Fruit fly (Drosophila melanogaster) whole organism, embryonic: ENCODE results near the gene ppk23.
A peak's percentile ranks its signal among the peaks of the same experiment; 100 is the strongest.

ENCODE experiments used
- ATbp ChIP-seq: fragments of 200-800 bp; sonication (Bioruptor generic); optimal IDR thresholded peaks from 2 replicates; lab custom pipeline; 2017; ENCODE audit warnings: missing biosample characterization, mild to moderate bottlenecking, missing genetic modification characterization, missing genetic modification reagents
- CG10959 ChIP-seq: fragments of 200-800 bp; sonication (Bioruptor generic); IDR thresholded peaks from 2 replicates; pipeline ENCODE4 v1.3.6; 2022; ENCODE audit warnings: missing biosample characterization, missing genetic modification characterization
- CG10979 ChIP-seq: fragments of 200-800 bp; sonication (Bioruptor generic); optimal IDR thresholded peaks from 2 replicates; lab custom pipeline; 2018; ENCODE audit warnings: missing biosample characterization, mild to moderate bottlenecking, missing genetic modification characterization, moderate library complexity
- CG1603 ChIP-seq: fragments of 200-800 bp; sonication (Bioruptor generic); optimal IDR thresholded peaks from 2 replicates; lab custom pipeline; 2019; ENCODE audit warnings: missing biosample characterization, mild to moderate bottlenecking, missing genetic modification characterization, moderate library complexity
- CG16863 ChIP-seq: fragments of 200-800 bp; sonication (Bioruptor generic); optimal IDR thresholded peaks from 3 replicates; lab custom pipeline; 2016; ENCODE audit warnings: missing biosample characterization, missing genetic modification characterization
- CG17328 ChIP-seq: fragments of 200-800 bp; sonication (Bioruptor generic); IDR thresholded peaks from 2 replicates; pipeline ENCODE4 v1.3.6; 2022; ENCODE audit warnings: missing biosample characterization, missing genetic modification characterization
- CG17912 ChIP-seq: fragments of 200-800 bp; sonication (Bioruptor generic); optimal IDR thresholded peaks from 2 replicates; lab custom pipeline; 2018; ENCODE audit warnings: missing biosample characterization, mild to moderate bottlenecking, missing genetic modification characterization
- CG2678 ChIP-seq: fragments of 200-800 bp; sonication (Bioruptor generic); optimal IDR thresholded peaks from 3 replicates; lab custom pipeline; 2019; ENCODE audit warnings: missing biosample characterization, mild to moderate bottlenecking, missing genetic modification characterization, moderate library complexity
- CG32532 ChIP-seq: fragments of 200-800 bp; sonication (Bioruptor generic); IDR thresholded peaks from 2 replicates; pipeline ENCODE4 v1.3.6; 2022; ENCODE audit warnings: missing biosample characterization, missing genetic modification characterization
- CG32772 ChIP-seq: fragments of 200-800 bp; sonication (Bioruptor generic); IDR thresholded peaks from 2 replicates; pipeline ENCODE4 v1.3.6; 2022; ENCODE audit warnings: missing biosample characterization, missing genetic modification characterization
- CG34224 ChIP-seq: fragments of 200-800 bp; sonication (Bioruptor generic); IDR thresholded peaks from 3 replicates; pipeline ENCODE4 v1.3.6; 2022; ENCODE audit warnings: missing biosample characterization, missing genetic modification characterization; ENCODE audit not compliant: partially characterized antibody
- CG6254 ChIP-seq: fragments of 200-800 bp; sonication (Bioruptor generic); optimal IDR thresholded peaks from 3 replicates; lab custom pipeline; 2017; ENCODE audit warnings: mild to moderate bottlenecking, missing biosample characterization, missing genetic modification reagents, missing genetic modification characterization
- CG7357 ChIP-seq: fragments of 200-800 bp; sonication (Bioruptor generic); IDR thresholded peaks from 3 replicates; pipeline ENCODE4 v1.3.6; 2022; ENCODE audit warnings: missing biosample characterization, missing genetic modification characterization
- CG8290 ChIP-seq, 3 experiments: fragments of 200-800 bp; sonication (Bioruptor generic); optimal IDR thresholded peaks; 2 replicates each; lab custom pipeline; 2016 to 2019; ENCODE audit warnings: missing biosample characterization in 3 of 3, missing genetic modification characterization in 3 of 3, mild to moderate bottlenecking in 2 of 3, moderate library complexity in 1 of 3
- ERR ChIP-seq: fragments of 200-800 bp; sonication (Bioruptor generic); optimal IDR thresholded peaks from 2 replicates; lab custom pipeline; 2016; ENCODE audit warnings: missing biosample characterization, missing genetic modification characterization
- Hey ChIP-seq: fragments of 200-800 bp; sonication (Bioruptor generic); optimal IDR thresholded peaks from 3 replicates; lab custom pipeline; 2018; ENCODE audit warnings: missing biosample characterization, mild to moderate bottlenecking, missing genetic modification characterization
- Hr51 ChIP-seq, 2 experiments: fragments of 200-800 bp; sonication (Bioruptor generic); optimal IDR thresholded peaks; 2 replicates in 1 of 2; 3 replicates in 1 of 2; lab custom pipeline; 2016 to 2018; ENCODE audit warnings: missing biosample characterization in 2 of 2, missing genetic modification characterization in 2 of 2, mild to moderate bottlenecking in 1 of 2, moderate library complexity in 1 of 2
- Kr ChIP-seq: fragments of 200-800 bp; sonication (Bioruptor generic); optimal IDR thresholded peaks from 2 replicates; lab custom pipeline; 2017; ENCODE audit warnings: missing biosample characterization, mild to moderate bottlenecking, missing genetic modification characterization
- Lhr ChIP-seq: fragments of 200-800 bp; sonication (Bioruptor generic); optimal IDR thresholded peaks from 3 replicates; lab custom pipeline; 2017; ENCODE audit warnings: mild to moderate bottlenecking, missing biosample characterization, missing genetic modification reagents, missing genetic modification characterization
- Ptx1 ChIP-seq: fragments of 200-800 bp; sonication (Bioruptor generic); IDR thresholded peaks from 2 replicates; pipeline ENCODE4 v1.3.6; 2022; ENCODE audit warnings: missing biosample characterization, missing genetic modification characterization
- Rx ChIP-seq: fragments of 200-800 bp; sonication (Bioruptor generic); IDR thresholded peaks from 2 replicates; pipeline ENCODE4 v1.3.6; 2022; ENCODE audit warnings: missing biosample characterization, missing genetic modification characterization
- TFAM ChIP-seq: fragments of 200-800 bp; sonication (Bioruptor generic); optimal IDR thresholded peaks from 2 replicates; lab custom pipeline; 2017; ENCODE audit warnings: missing biosample characterization, missing genetic modification characterization, inconsistent platforms
- ase ChIP-seq: fragments of 200-800 bp; sonication (Bioruptor generic); IDR thresholded peaks from 3 replicates; pipeline ENCODE4 v1.3.6; 2022; ENCODE audit warnings: missing biosample characterization, missing genetic modification characterization
- corto ChIP-seq: fragments of 200-800 bp; sonication (Bioruptor generic); optimal IDR thresholded peaks from 2 replicates; lab custom pipeline; 2016; ENCODE audit warnings: missing biosample characterization, mild to moderate bottlenecking, missing genetic modification characterization, moderate library complexity
- dmrt99B ChIP-seq: fragments of 200-800 bp; sonication (Bioruptor generic); optimal IDR thresholded peaks from 2 replicates; lab custom pipeline; 2018; ENCODE audit warnings: missing biosample characterization, mild to moderate bottlenecking, missing genetic modification characterization, moderate library complexity
- dysf ChIP-seq: fragments of 200-800 bp; sonication (Bioruptor generic); IDR thresholded peaks from 3 replicates; pipeline ENCODE4 v1.3.6; 2022; ENCODE audit warnings: missing biosample characterization, missing genetic modification characterization
- emc ChIP-seq: fragments of 200-800 bp; sonication (Bioruptor generic); optimal IDR thresholded peaks from 2 replicates; lab custom pipeline; 2016; ENCODE audit warnings: missing biosample characterization, missing genetic modification characterization
- ind ChIP-seq: fragments of 200-800 bp; sonication (Bioruptor generic); optimal IDR thresholded peaks from 3 replicates; lab custom pipeline; 2016; ENCODE audit warnings: missing biosample characterization, missing genetic modification characterization
- jigr1 ChIP-seq: fragments of 200-800 bp; sonication (Bioruptor generic); IDR thresholded peaks from 3 replicates; pipeline ENCODE4 v1.3.6; 2022; ENCODE audit warnings: missing biosample characterization, missing genetic modification characterization
- jing ChIP-seq: fragments of 200-800 bp; sonication (Bioruptor generic); optimal IDR thresholded peaks from 2 replicates; lab custom pipeline; 2018; ENCODE audit warnings: missing biosample characterization, mild to moderate bottlenecking, missing genetic modification characterization
- kni ChIP-seq: fragments of 200-800 bp; sonication (Bioruptor generic); optimal IDR thresholded peaks from 3 replicates; lab custom pipeline; 2017; ENCODE audit warnings: mild to moderate bottlenecking, missing biosample characterization, missing genetic modification reagents, missing genetic modification characterization
- lab ChIP-seq: fragments of 200-800 bp; sonication (Bioruptor generic); optimal IDR thresholded peaks from 3 replicates; lab custom pipeline; 2017; ENCODE audit warnings: missing biosample characterization, missing genetic modification characterization, mild to moderate bottlenecking, moderate library complexity, missing genetic modification reagents
- luna ChIP-seq: fragments of 200-800 bp; sonication (Bioruptor generic); optimal IDR thresholded peaks from 2 replicates; lab custom pipeline; 2016; ENCODE audit warnings: missing biosample characterization, missing genetic modification characterization
- mld ChIP-seq: fragments of 200-800 bp; sonication (Bioruptor generic); IDR thresholded peaks from 3 replicates; pipeline ENCODE4 v1.3.6; 2022; ENCODE audit warnings: missing biosample characterization, missing genetic modification characterization; ENCODE audit not compliant: partially characterized antibody
- nerfin-1 ChIP-seq: fragments of 200-800 bp; sonication (Bioruptor generic); optimal IDR thresholded peaks from 3 replicates; lab custom pipeline; 2019; ENCODE audit warnings: missing biosample characterization, mild to moderate bottlenecking, missing genetic modification characterization, moderate library complexity
- nom ChIP-seq: fragments of 200-800 bp; sonication (Bioruptor generic); optimal IDR thresholded peaks from 2 replicates; lab custom pipeline; 2017; ENCODE audit warnings: missing biosample characterization, missing genetic modification characterization, mild to moderate bottlenecking, moderate library complexity, missing genetic modification reagents
- oc ChIP-seq: fragments of 200-800 bp; sonication (Bioruptor generic); optimal IDR thresholded peaks from 2 replicates; lab custom pipeline; 2018; ENCODE audit warnings: missing biosample characterization, mild to moderate bottlenecking, missing genetic modification characterization, moderate library complexity
- peb ChIP-seq: fragments of 200-800 bp; sonication (Bioruptor generic); IDR thresholded peaks from 2 replicates; pipeline ENCODE4 v1.3.6; 2022; ENCODE audit warnings: missing biosample characterization, missing genetic modification characterization
- pros ChIP-seq: fragments of 200-800 bp; sonication (Bioruptor generic); optimal IDR thresholded peaks from 3 replicates; lab custom pipeline; 2019; ENCODE audit warnings: missing biosample characterization, mild to moderate bottlenecking, missing genetic modification characterization, moderate library complexity
- sc ChIP-seq, 3 experiments: fragments of >200 bp in 2 of 3; fragments of 200-800 bp in 1 of 3; sonication (Bioruptor generic) in 1 of 3; optimal IDR thresholded peaks; 2 replicates in 2 of 3; 3 replicates in 1 of 3; lab custom pipeline; 2017; ENCODE audit warnings: mild to moderate bottlenecking in 1 of 3, missing biosample characterization in 1 of 3, missing genetic modification characterization in 1 of 3, missing genetic modification reagents in 1 of 3
- sens ChIP-seq: fragments of 200-800 bp; sonication (Bioruptor generic); peaks from one replicate; lab custom pipeline; 2016; ENCODE audit warnings: missing biosample characterization, missing genetic modification characterization
- sqz ChIP-seq: fragments of 200-800 bp; sonication (Bioruptor generic); optimal IDR thresholded peaks from 3 replicates; lab custom pipeline; 2018; ENCODE audit warnings: missing biosample characterization, mild to moderate bottlenecking, missing genetic modification characterization

Gene ppk23

DNA sequence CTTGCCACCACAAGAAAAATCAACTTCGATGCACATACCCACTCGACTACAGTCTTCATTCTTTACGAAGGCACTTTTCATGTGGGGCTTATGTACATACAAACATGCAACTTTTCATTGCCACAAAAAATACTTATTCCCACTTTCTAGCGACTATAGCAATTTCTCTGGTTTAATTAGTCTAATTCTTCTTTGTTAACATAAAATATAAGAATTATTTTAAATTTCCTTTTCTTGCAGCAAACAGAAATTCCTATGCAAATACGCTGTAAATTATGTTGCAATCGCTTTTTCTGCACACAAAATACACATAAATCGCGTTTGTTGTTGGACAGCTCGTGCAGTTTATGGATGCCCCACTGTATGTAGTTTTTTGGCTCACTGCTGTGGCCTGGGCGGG, 44.6 kb downstream of the ppk23 start (continued):
- TF ChIP-seq corto (GFP tag; lab: Kevin White, UChicago) (no peak), CG34224 (no peak), ERR (GFP tag; lab: Kevin White, UChicago) (no peak), sens (GFP tag; lab: Kevin White, UChicago) (no peak), ase (no peak), CG6254 (no peak), CG32772 (GFP tag; lab: Robert Waterston, UW) (no peak)
- TF ChIP-seq, all 482 proteins: peak for 0

dm6 chrX:17523559-17523958, 45.5 kb downstream of the ppk23 start:
- TF ChIP-seq luna = no peak
- TF ChIP-seq ATbp (GFP tag; lab: Kevin White, UChicago) = no peak
- TF ChIP-seq CG32532 (GFP tag; lab: Robert Waterston, UW) = no peak

- TF ChIP-seq nom (peak; percentile 62), lab (GFP tag; lab: Kevin White, UChicago) (no peak), mld (GFP tag; lab: Robert Waterston, UW) (no peak), CG7357 (no peak), CG17912 (GFP tag; lab: Kevin White, UChicago) (no peak), TFAM (GFP tag; lab: Kevin White, UChicago) (no peak)
These were observed 46.5 kb downstream of the ppk23 start for dm6 chrX:17522576-17522975.

DNA sequence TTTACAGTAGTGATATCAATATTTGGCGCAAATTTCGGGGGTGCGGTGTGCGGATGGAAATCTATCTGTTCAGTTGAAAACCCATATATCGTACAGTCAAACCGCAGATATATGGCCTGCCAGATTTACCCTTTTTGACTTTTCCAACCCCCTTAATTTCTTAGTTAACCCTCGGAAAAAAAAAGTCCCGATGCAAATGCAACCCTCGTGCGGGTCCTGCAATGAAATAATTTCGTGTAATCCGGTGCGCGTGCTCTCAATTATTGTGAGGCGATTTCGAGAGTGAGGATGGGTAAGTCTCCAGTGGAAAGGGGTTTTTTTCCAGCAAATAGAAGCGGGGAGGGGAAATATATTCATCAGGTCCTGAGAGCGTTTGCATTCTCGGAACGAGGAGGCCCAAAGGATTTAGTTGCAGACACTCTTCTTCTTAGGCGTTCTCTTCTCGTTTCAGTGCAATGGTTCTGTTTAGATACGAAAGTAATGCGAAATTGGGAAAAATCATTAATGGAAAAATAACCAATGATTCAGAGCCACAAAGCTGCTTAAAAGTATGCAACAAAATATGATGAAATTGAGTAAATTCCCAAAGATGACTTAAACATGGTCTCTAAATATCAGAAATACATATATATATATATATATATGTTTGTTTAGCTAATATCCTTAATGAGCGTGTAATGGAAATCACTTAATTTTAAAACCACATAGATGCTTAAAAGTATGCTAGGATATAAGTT, 48.2 kb downstream of the ppk23 start:
- peak; percentile 15 for TF ChIP-seq nerfin-1 (tag; lab: Kevin White, UChicago)
- no peak for TF ChIP-seq CG16863 (GFP tag; lab: Kevin White, UChicago)
- TF ChIP-seq CG8290 (GFP tag; optimal IDR thresholded peaks at IDR 0.05; lab: Kevin White, UChicago) = peak; percentile 58
- peak in 1 of 2 experiments; percentile 61 for TF ChIP-seq CG8290 (tag; optimal IDR thresholded peaks at IDR 0.05; lab: Kevin White, UChicago)
- peak; percentile 42 for TF ChIP-seq sqz
- TF ChIP-seq Rx (GFP tag; lab: Robert Waterston, UW) = no peak
- TF ChIP-seq CG10959 (GFP tag; lab: Robert Waterston, UW) = no peak
- peak; percentile 67 for TF ChIP-seq Kr
- TF ChIP-seq Lhr (GFP tag; lab: Kevin White, UChicago) = no peak
- TF ChIP-seq emc (GFP tag; lab: Kevin White, UChicago) = no peak
- peak; percentile 15 for TF ChIP-seq pros (GFP tag; lab: Kevin White, UChicago)
- peak; percentile 29 for TF ChIP-seq kni (GFP tag; lab: Kevin White, UChicago)
- TF ChIP-seq peb (GFP tag; lab: Robert Waterston, UW) = no peak
- TF ChIP-seq oc = peak; percentile 54
- TF ChIP-seq Hey = peak; percentile 54

- TF ChIP-seq CG10979 = peak; percentile 7
- TF ChIP-seq dmrt99B = peak; percentile 31
- peak; percentile 5 for TF ChIP-seq ind (GFP tag; lab: Kevin White, UChicago)
- peak; percentile 5 for TF ChIP-seq CG2678 (tag; lab: Kevin White, UChicago)
- TF ChIP-seq sens (GFP tag; lab: Kevin White, UChicago) = peak; percentile 66
- TF ChIP-seq jigr1 (GFP tag; lab: Robert Waterston, UW) = no peak
- TF ChIP-seq jing (GFP tag; lab: Kevin White, UChicago) = no peak
- peak; percentile 21 for TF ChIP-seq CG1603 (tag; lab: Kevin White, UChicago)
- TF ChIP-seq sc (optimal IDR thresholded peaks at IDR 0.05; lab: Kevin White, UChicago) = no peak
- TF ChIP-seq sc (GFP tag; optimal IDR thresholded peaks at IDR 0.05; lab: Kevin White, UChicago) = no peak
- 0 out of 3 replicates have a peak, but pooled peaks have one; percentile 26 for TF ChIP-seq dysf (GFP tag; lab: Robert Waterston, UW)
- TF ChIP-seq Ptx1 (GFP tag; lab: Robert Waterston, UW) = peak; percentile 28; the same call in 1 of the 2 replicates
- peak in 1 of 2 experiments; percentile 31 for TF ChIP-seq Hr51 (GFP tag; optimal IDR thresholded peaks at IDR 0.05; lab: Kevin White, UChicago)
- TF ChIP-seq CG17328 = no peak
These were observed 50.8 kb downstream of the ppk23 start for dm6 chrX:17518117-17518689.
